Fruit fly (Drosophila melanogaster) whole organism, embryonic: ENCODE data around the gene CG13299.

Experiments
- ATbp ChIP-seq: fragments of 200-800 bp; sonication (Bioruptor generic); optimal IDR thresholded peaks from 2 replicates; lab custom pipeline; 2017; ENCODE audit warnings: missing biosample characterization, mild to moderate bottlenecking, missing genetic modification characterization, missing genetic modification reagents
- CG11723 ChIP-seq: fragments of 200-800 bp; sonication (Bioruptor generic); optimal IDR thresholded peaks from 2 replicates; lab custom pipeline; 2017; ENCODE audit warnings: missing biosample characterization, mild to moderate bottlenecking, missing genetic modification characterization
- CG12391 ChIP-seq: fragments of 200-800 bp; sonication (Bioruptor generic); optimal IDR thresholded peaks from 3 replicates; lab custom pipeline; 2018; ENCODE audit warnings: missing biosample characterization, mild to moderate bottlenecking, missing genetic modification characterization, moderate library complexity
- CG14050 ChIP-seq: fragments of 200-800 bp; sonication (Bioruptor generic); IDR thresholded peaks from 3 replicates; pipeline ENCODE4 v1.3.6; 2022; ENCODE audit warnings: missing biosample characterization, missing genetic modification characterization
- CG1529 ChIP-seq: fragments of 200-800 bp; sonication (Bioruptor generic); optimal IDR thresholded peaks from 3 replicates; lab custom pipeline; 2018; ENCODE audit warnings: missing biosample characterization, missing genetic modification characterization
- CG16815 ChIP-seq: fragments of 200-800 bp; sonication (Bioruptor generic); optimal IDR thresholded peaks from 3 replicates; lab custom pipeline; 2017; ENCODE audit warnings: missing biosample characterization, mild to moderate bottlenecking, missing genetic modification characterization
- CG17186 ChIP-seq: fragments of 200-800 bp; sonication (Bioruptor generic); optimal IDR thresholded peaks from 3 replicates; lab custom pipeline; 2017; ENCODE audit warnings: missing biosample characterization, missing genetic modification reagents, missing genetic modification characterization
- CG2120 ChIP-seq: fragments of 200-800 bp; sonication (Bioruptor generic); optimal IDR thresholded peaks from 3 replicates; lab custom pipeline; 2016; ENCODE audit warnings: missing biosample characterization, missing genetic modification characterization
- CG3995 ChIP-seq: fragments of 200-800 bp; sonication (Bioruptor generic); optimal IDR thresholded peaks from 3 replicates; lab custom pipeline; 2016; ENCODE audit warnings: missing biosample characterization, missing genetic modification characterization
- CG43689 ChIP-seq: fragments of 200-800 bp; sonication (Bioruptor generic); IDR thresholded peaks from 2 replicates; pipeline ENCODE4 v1.3.6; 2022; ENCODE audit warnings: missing biosample characterization, missing genetic modification characterization
- CG4404 ChIP-seq: fragments of 200-800 bp; sonication (Bioruptor generic); IDR thresholded peaks from 2 replicates; pipeline ENCODE4 v1.3.6; 2022; ENCODE audit warnings: missing biosample characterization, missing genetic modification characterization
- CG6272 ChIP-seq: fragments of 200-800 bp; sonication (Bioruptor generic); IDR thresholded peaks from 2 replicates; pipeline ENCODE4 v1.3.6; 2022; ENCODE audit warnings: missing biosample characterization, missing genetic modification characterization
- CG6689 ChIP-seq: fragments of 200-800 bp; sonication (Bioruptor generic); IDR thresholded peaks from 2 replicates; pipeline ENCODE4 v1.3.6; 2022; ENCODE audit warnings: missing biosample characterization, missing genetic modification characterization
- CG7372 ChIP-seq: fragments of 200-800 bp; sonication (Bioruptor generic); IDR thresholded peaks from 2 replicates; pipeline ENCODE4 v1.3.6; 2022; ENCODE audit warnings: missing biosample characterization, missing genetic modification characterization
- CG9876 ChIP-seq: fragments of 200-800 bp; sonication (Bioruptor generic); optimal IDR thresholded peaks from 2 replicates; lab custom pipeline; 2016; ENCODE audit warnings: missing biosample characterization, missing genetic modification characterization
- Camta ChIP-seq: fragments of 200-800 bp; sonication (Bioruptor generic); optimal IDR thresholded peaks from 2 replicates; lab custom pipeline; 2016; ENCODE audit warnings: missing biosample characterization, missing genetic modification characterization
- Chrac-16 ChIP-seq: fragments of 200-800 bp; sonication (Bioruptor generic); optimal IDR thresholded peaks from 3 replicates; lab custom pipeline; 2016; ENCODE audit warnings: missing biosample characterization, missing genetic modification characterization
- D19B ChIP-seq: fragments of 200-800 bp; sonication (Bioruptor generic); optimal IDR thresholded peaks from 2 replicates; lab custom pipeline; 2017; ENCODE audit warnings: missing biosample characterization, mild to moderate bottlenecking, missing genetic modification characterization
- Dad ChIP-seq: fragments of 200-800 bp; sonication (Bioruptor generic); optimal IDR thresholded peaks from 3 replicates; lab custom pipeline; 2016; ENCODE audit warnings: missing biosample characterization, missing genetic modification characterization
- Dfd ChIP-seq, 2 experiments: fragments of >200 bp; optimal IDR thresholded peaks; 2 replicates each; lab custom pipeline; 2017; ENCODE audit warnings: missing biosample characterization in 2 of 2, missing genetic modification characterization in 2 of 2
- Ets65A ChIP-seq: fragments of 200-800 bp; sonication (Bioruptor generic); peaks from one replicate; lab custom pipeline; 2016; ENCODE audit warnings: missing biosample characterization, missing genetic modification characterization
- Hr39 ChIP-seq: fragments of >200 bp; optimal IDR thresholded peaks from 2 replicates; lab custom pipeline; 2017
- cas ChIP-seq: fragments of 200-800 bp; sonication (Bioruptor generic); IDR thresholded peaks from 2 replicates; pipeline ENCODE4 v1.3.6; 2022; ENCODE audit warnings: missing biosample characterization, missing genetic modification characterization
- chn ChIP-seq: fragments of 200-800 bp; sonication (Bioruptor generic); optimal IDR thresholded peaks from 2 replicates; lab custom pipeline; 2016; ENCODE audit warnings: missing biosample characterization, missing genetic modification characterization
- eyg ChIP-seq: fragments of 200-800 bp; sonication (Bioruptor generic); optimal IDR thresholded peaks from 3 replicates; lab custom pipeline; 2016; ENCODE audit warnings: missing biosample characterization, missing genetic modification characterization
- fd3F ChIP-seq: fragments of 200-800 bp; sonication (Bioruptor generic); optimal IDR thresholded peaks from 2 replicates; lab custom pipeline; 2018; ENCODE audit warnings: missing biosample characterization, mild to moderate bottlenecking, missing genetic modification characterization, moderate library complexity
- gem ChIP-seq: fragments of 200-800 bp; sonication (Bioruptor generic); optimal IDR thresholded peaks from 2 replicates; lab custom pipeline; 2019; ENCODE audit warnings: missing biosample characterization, mild to moderate bottlenecking, missing genetic modification characterization, moderate library complexity
- hb ChIP-seq: fragments of 200-800 bp; sonication (Bioruptor generic); IDR thresholded peaks from 3 replicates; pipeline ENCODE4 v1.3.6; 2022; ENCODE audit warnings: missing biosample characterization, missing genetic modification characterization; ENCODE audit not compliant: partially characterized antibody
- her ChIP-seq: fragments of 200-800 bp; sonication (Bioruptor generic); optimal IDR thresholded peaks from 2 replicates; lab custom pipeline; 2016; ENCODE audit warnings: missing biosample characterization, missing genetic modification characterization
- mam ChIP-seq: fragments of 200-800 bp; sonication (Bioruptor generic); optimal IDR thresholded peaks from 3 replicates; lab custom pipeline; 2016; ENCODE audit warnings: missing biosample characterization, missing genetic modification characterization
- prd ChIP-seq, 3 experiments: fragments of >200 bp in 2 of 3; fragments of 200-800 bp in 1 of 3; sonication (Bioruptor generic) in 1 of 3; optimal IDR thresholded peaks in 2 of 3; IDR thresholded peaks in 1 of 3; 2 replicates in 2 of 3; 3 replicates in 1 of 3; pipeline versions ENCODE4 v1.3.6 to Lab custom; 2017 to 2022; ENCODE audit warnings: missing biosample characterization in 1 of 3, missing genetic modification characterization in 1 of 3
- ro ChIP-seq: fragments of 200-800 bp; sonication (Bioruptor generic); IDR thresholded peaks from 2 replicates; pipeline ENCODE4 v1.3.6; 2022; ENCODE audit warnings: missing biosample characterization, missing genetic modification characterization
- scrt ChIP-seq: fragments of 200-800 bp; sonication (Bioruptor generic); optimal IDR thresholded peaks from 2 replicates; lab custom pipeline; 2018; ENCODE audit warnings: missing biosample characterization, mild to moderate bottlenecking, missing genetic modification characterization, moderate library complexity
- sens-2 ChIP-seq: fragments of 200-800 bp; sonication (Bioruptor generic); IDR thresholded peaks from 2 replicates; pipeline ENCODE4 v1.3.6; 2022; ENCODE audit warnings: missing biosample characterization, missing genetic modification characterization
- shn ChIP-seq: fragments of 200-800 bp; sonication (Bioruptor generic); optimal IDR thresholded peaks from 3 replicates; lab custom pipeline; 2016; ENCODE audit warnings: missing biosample characterization, missing genetic modification characterization
- tin ChIP-seq: fragments of 200-800 bp; sonication (Bioruptor generic); optimal IDR thresholded peaks from 3 replicates; lab custom pipeline; 2016; ENCODE audit warnings: missing biosample characterization, missing genetic modification characterization
- tx ChIP-seq: fragments of 200-800 bp; sonication (Bioruptor generic); optimal IDR thresholded peaks from 2 replicates; lab custom pipeline; 2016; ENCODE audit warnings: missing biosample characterization, missing genetic modification characterization

The CG13299 gene

dm6 chr3L:6184884-6185438 lies 47.2 kb downstream of the CG13299 start, which contains the start of the genes D19B and CG43293 (continued):
- TF ChIP-seq CG6689 (GFP tag; lab: Robert Waterston, UW) (peak; percentile 84), ATbp (GFP tag; lab: Kevin White, UChicago) (peak; percentile 76), CG4404 (GFP tag; lab: Robert Waterston, UW) (peak; percentile 73), shn (GFP tag; lab: Kevin White, UChicago) (peak; percentile 85), her (GFP tag; lab: Kevin White, UChicago) (peak; percentile 88), D19B (GFP tag; lab: Kevin White, UChicago) (peak; percentile 100), Chrac-16 (GFP tag; lab: Kevin White, UChicago) (peak; percentile 91), tin (GFP tag; lab: Kevin White, UChicago) (peak; percentile 92), CG1529 (GFP tag; lab: Kevin White, UChicago) (peak; percentile 72), Dad (GFP tag; lab: Kevin White, UChicago) (peak; percentile 80), chn (GFP tag; lab: Kevin White, UChicago) (peak; percentile 96), CG9876 (GFP tag; lab: Kevin White, UChicago) (peak; percentile 78), CG7372 (peak; percentile 73), sens-2 (peak; percentile 64), gem (tag; lab: Kevin White, UChicago) (peak; percentile 90), Ets65A (peak; percentile 98), CG14050 (GFP tag; lab: Robert Waterston, UW) (peak; percentile 82), CG3995 (GFP tag; lab: Kevin White, UChicago) (peak; percentile 33), Dfd (GFP tag; optimal IDR thresholded peaks at IDR 0.05; lab: Kevin White, UChicago) (no peak), Hr39 (lab: Kevin White, UChicago) (no peak), CG6272 (peak; percentile 81), CG43689 (peak; percentile 70), prd (optimal IDR thresholded peaks at IDR 0.05; lab: Kevin White, UChicago) (no peak), prd (GFP tag; IDR thresholded peaks at IDR 0.05; lab: Robert Waterston, UW) (peak; percentile 94), CG2120 (GFP tag; lab: Kevin White, UChicago) (peak; percentile 94), CG11723 (GFP tag; lab: Kevin White, UChicago) (peak; percentile 82), CG17186 (GFP tag; lab: Kevin White, UChicago) (peak; percentile 58), mam (peak; percentile 94), eyg (GFP tag; lab: Kevin White, UChicago) (peak; percentile 78), CG16815 (GFP tag; lab: Kevin White, UChicago) (peak; percentile 74), Camta (peak; percentile 83), hb (GFP tag; lab: Robert Waterston, UW) (no peak), cas (GFP tag; lab: Robert Waterston, UW) (peak; percentile 81), scrt (peak; percentile 73), fd3F (GFP tag; lab: Kevin White, UChicago) (peak; percentile 81), ro (peak; percentile 77), tx (GFP tag; lab: Kevin White, UChicago) (peak; percentile 77), CG12391 (tag; lab: Kevin White, UChicago) (peak; percentile 92)
